Fruit fly (Drosophila melanogaster): ENCODE data around the gene vri.

vri gene

dm6 chr2L:5345900-5346299 is 57.2 kb downstream of the vri start, which contains the start of gene nompC:
Gene nompC (plus strand): TSS chr2L:5346200.
- TF ChIP-seq scrt (GFP tag; optimal IDR thresholded peaks at IDR 0.05) (peak; percentile 29), Rfx (GFP tag; IDR thresholded peaks at IDR 0.05) (0 out of 2 replicates have a peak, but pooled peaks have one; percentile 34), dm (GFP tag; optimal IDR thresholded peaks at IDR 0.05) (no peak), CG43689 (GFP tag; IDR thresholded peaks at IDR 0.05) (no peak), ttk (GFP tag; IDR thresholded peaks at IDR 0.05) (peak; percentile 8; the same call in 1 of the 2 replicates), Ets65A (GFP tag) (peak; percentile 71), CG9797 (GFP tag; optimal IDR thresholded peaks at IDR 0.05) (no peak), Deaf1 (tag; optimal IDR thresholded peaks at IDR 0.05) (peak; percentile 56), CG31365 (tag; optimal IDR thresholded peaks at IDR 0.05) (no peak), ci (GFP tag; IDR thresholded peaks at IDR 0.05) (no peak)

dm6 chr2L:5348591-5348990 is 59.8 kb downstream of the vri start:
- TF ChIP-seq CG8281 (tag; optimal IDR thresholded peaks at IDR 0.05) = peak; percentile 93
- no peak for TF ChIP-seq pros (GFP tag; optimal IDR thresholded peaks at IDR 0.05)

dm6 chr2L:5353454-5353853 is 64.7 kb downstream of the vri start:
- peak; percentile 59 for TF ChIP-seq CG14710 (tag; optimal IDR thresholded peaks at IDR 0.05)
- peak in 1 of 2 experiments; percentile 22 for TF ChIP-seq eve (GFP tag; optimal IDR thresholded peaks at IDR 0.05)
- TF ChIP-seq CG9727 (GFP tag; optimal IDR thresholded peaks at IDR 0.05) = no peak
- TF ChIP-seq gsb (GFP tag; IDR thresholded peaks at IDR 0.05) = no peak
- TF ChIP-seq Hand (GFP tag; optimal IDR thresholded peaks at IDR 0.05) = no peak
- TF ChIP-seq mam (GFP tag; optimal IDR thresholded peaks at IDR 0.05) = no peak
- TF ChIP-seq Bteb2 (GFP tag; optimal IDR thresholded peaks at IDR 0.05) = no peak
- peak; percentile 91 for TF ChIP-seq stwl (tag; optimal IDR thresholded peaks at IDR 0.05)
- TF ChIP-seq amos (GFP tag; IDR thresholded peaks at IDR 0.05; ENCODE audit: partially characterized antibody) = no peak
- 0 out of 3 replicates have a peak, but pooled peaks have one; percentile 9 for TF ChIP-seq CG16813 (GFP tag; IDR thresholded peaks at IDR 0.05; ENCODE audit: partially characterized antibody)
- TF ChIP-seq CG33213 (GFP tag; optimal IDR thresholded peaks at IDR 0.05) = no peak
- TF ChIP-seq CG8281 (tag; optimal IDR thresholded peaks at IDR 0.05) = no peak
- TF ChIP-seq ci (GFP tag; IDR thresholded peaks at IDR 0.05) = no peak
- no peak for TF ChIP-seq pros (GFP tag; optimal IDR thresholded peaks at IDR 0.05)
- TF ChIP-seq fu2 (GFP tag; optimal IDR thresholded peaks at IDR 0.05) = no peak
- no peak for TF ChIP-seq CG2678 (tag; optimal IDR thresholded peaks at IDR 0.05)
- no peak for TF ChIP-seq lab (GFP tag; optimal IDR thresholded peaks at IDR 0.05)
- no peak for TF ChIP-seq br (optimal IDR thresholded peaks at IDR 0.05)
- TF ChIP-seq CG1529 (GFP tag; optimal IDR thresholded peaks at IDR 0.05) = no peak
- TF ChIP-seq Doc2 (GFP tag; IDR thresholded peaks at IDR 0.05) = no peak

Measured in whole organism, embryonic.